Worm (Caenorhabditis elegans) whole organism, L1 larva: ENCODE results near the gene clec-75.

Source experiments
- F16B12.6 ChIP-seq: fragments of 150-350 bp; optimal IDR thresholded peaks from 2 replicates; lab custom pipeline; 2014; ENCODE audit warnings: missing biosample characterization, missing genetic modification characterization
- elt-2 ChIP-seq: sonication (generic microtip); optimal IDR thresholded peaks from 2 replicates; lab custom pipeline; 2016; ENCODE audit warnings: missing genetic modification characterization, mild to moderate bottlenecking, inconsistent platforms, missing compliant biosample characterization, missing genetic modification reagents
- pqm-1 ChIP-seq: sonication (generic microtip); optimal IDR thresholded peaks from 3 replicates; lab custom pipeline; 2017; ENCODE audit warnings: missing biosample characterization, missing genetic modification characterization
- ztf-11 ChIP-seq, 2 experiments: sonication (generic microtip); optimal IDR thresholded peaks; 2 replicates each; lab custom pipeline; 2016 to 2017; ENCODE audit warnings: missing genetic modification characterization in 2 of 2, missing biosample characterization in 1 of 2, missing compliant biosample characterization in 1 of 2

- TF ChIP-seq ztf-11 (tag; optimal IDR thresholded peaks at IDR 0.05; lab: Kevin White, UChicago) (no peak), F16B12.6 (tag; lab: Kevin White, UChicago) (no peak), pqm-1 (peak; percentile 78), elt-2 (tag; lab: Kevin White, UChicago) (peak; percentile 98)
Observed at ce11 chrIV:3944459-3944858, 16.1 kb upstream of the clec-75 start, which contains the start of gene clec-72.
